Fruit fly (Drosophila melanogaster) whole organism, embryonic: ENCODE results near the gene SK.
A peak's percentile ranks its signal among the peaks of the same experiment; 100 is the strongest.

Experiments used
- Adf1 ChIP-seq: fragments of 200-800 bp; sonication (Bioruptor generic); IDR thresholded peaks from 2 replicates; pipeline ENCODE4 v1.3.6; 2022; ENCODE audit warnings: missing biosample characterization, missing genetic modification characterization
- Antp ChIP-seq: fragments of 200-800 bp; sonication (Bioruptor generic); optimal IDR thresholded peaks from 3 replicates; lab custom pipeline; 2016; ENCODE audit warnings: missing biosample characterization, missing genetic modification characterization
- Asciz ChIP-seq: fragments of 200-800 bp; sonication (Bioruptor generic); optimal IDR thresholded peaks from 2 replicates; lab custom pipeline; 2017; ENCODE audit warnings: missing biosample characterization, mild to moderate bottlenecking, missing genetic modification characterization, missing genetic modification reagents
- CG10209 ChIP-seq: fragments of 200-800 bp; sonication (Bioruptor generic); optimal IDR thresholded peaks from 3 replicates; lab custom pipeline; 2017; ENCODE audit warnings: missing biosample characterization, mild to moderate bottlenecking, missing genetic modification characterization, missing genetic modification reagents
- CG11695 ChIP-seq: fragments of 200-800 bp; sonication (Bioruptor generic); IDR thresholded peaks from 3 replicates; pipeline ENCODE4 v1.3.6; 2022; ENCODE audit warnings: missing biosample characterization, missing genetic modification characterization
- CG12236 ChIP-seq: fragments of 200-800 bp; sonication (Bioruptor generic); optimal IDR thresholded peaks from 2 replicates; lab custom pipeline; 2016; ENCODE audit warnings: missing biosample characterization, missing genetic modification characterization
- CG13296 ChIP-seq: fragments of 200-800 bp; sonication (Bioruptor generic); optimal IDR thresholded peaks from 3 replicates; lab custom pipeline; 2018; ENCODE audit warnings: missing biosample characterization, mild to moderate bottlenecking, missing genetic modification characterization
- CG13424 ChIP-seq: fragments of 200-800 bp; sonication (Bioruptor generic); optimal IDR thresholded peaks from 2 replicates; lab custom pipeline; 2019; ENCODE audit warnings: missing biosample characterization, mild to moderate bottlenecking, missing genetic modification characterization, moderate library complexity
- CG13894 ChIP-seq: fragments of 200-800 bp; sonication (Bioruptor generic); optimal IDR thresholded peaks from 3 replicates; lab custom pipeline; 2018; ENCODE audit warnings: missing biosample characterization, mild to moderate bottlenecking, missing genetic modification characterization, moderate library complexity
- CG1529 ChIP-seq: fragments of 200-800 bp; sonication (Bioruptor generic); optimal IDR thresholded peaks from 3 replicates; lab custom pipeline; 2018; ENCODE audit warnings: missing biosample characterization, missing genetic modification characterization
- CG1647 ChIP-seq: fragments of 200-800 bp; sonication (Bioruptor generic); optimal IDR thresholded peaks from 3 replicates; lab custom pipeline; 2016; ENCODE audit warnings: missing biosample characterization, missing genetic modification characterization
- CG16813 ChIP-seq: fragments of 200-800 bp; sonication (Bioruptor generic); IDR thresholded peaks from 3 replicates; pipeline ENCODE4 v1.3.6; 2022; ENCODE audit warnings: missing biosample characterization, missing genetic modification characterization; ENCODE audit not compliant: partially characterized antibody
- CG17568 ChIP-seq: fragments of 200-800 bp; sonication (Bioruptor generic); optimal IDR thresholded peaks from 2 replicates; lab custom pipeline; 2018; ENCODE audit warnings: missing biosample characterization, mild to moderate bottlenecking, missing genetic modification characterization, moderate library complexity
- CG18599 ChIP-seq: fragments of 200-800 bp; sonication (Bioruptor generic); optimal IDR thresholded peaks from 3 replicates; lab custom pipeline; 2017; ENCODE audit warnings: missing biosample characterization, missing genetic modification characterization, mild to moderate bottlenecking, moderate library complexity, missing genetic modification reagents
- CG18619 ChIP-seq: fragments of 200-800 bp; sonication (Bioruptor generic); optimal IDR thresholded peaks from 3 replicates; lab custom pipeline; 2017; ENCODE audit warnings: missing biosample characterization, mild to moderate bottlenecking, missing genetic modification characterization
- CG2889 ChIP-seq: fragments of 200-800 bp; sonication (Bioruptor generic); IDR thresholded peaks from 3 replicates; pipeline ENCODE4 v1.3.6; 2022; ENCODE audit warnings: missing biosample characterization, missing genetic modification characterization
- CG3847 ChIP-seq: fragments of 200-800 bp; sonication (Bioruptor generic); IDR thresholded peaks from 2 replicates; pipeline ENCODE4 v1.3.6; 2022; ENCODE audit warnings: missing biosample characterization, missing genetic modification characterization
- CG4282 ChIP-seq: fragments of 200-800 bp; sonication (Bioruptor generic); optimal IDR thresholded peaks from 2 replicates; lab custom pipeline; 2016; ENCODE audit warnings: missing biosample characterization, missing genetic modification characterization
- CG43689 ChIP-seq: fragments of 200-800 bp; sonication (Bioruptor generic); IDR thresholded peaks from 2 replicates; pipeline ENCODE4 v1.3.6; 2022; ENCODE audit warnings: missing biosample characterization, missing genetic modification characterization
- CG4424 ChIP-seq: fragments of 200-800 bp; sonication (Bioruptor generic); optimal IDR thresholded peaks from 3 replicates; lab custom pipeline; 2016; ENCODE audit warnings: missing biosample characterization, missing genetic modification characterization
- CG4854 ChIP-seq: fragments of 200-800 bp; sonication (Bioruptor generic); optimal IDR thresholded peaks from 2 replicates; lab custom pipeline; 2016; ENCODE audit warnings: missing biosample characterization, missing genetic modification characterization, inconsistent platforms
- CG5245 ChIP-seq: fragments of 200-800 bp; sonication (Bioruptor generic); optimal IDR thresholded peaks from 3 replicates; lab custom pipeline; 2016; ENCODE audit warnings: missing biosample characterization, missing genetic modification characterization
- CG7271 ChIP-seq: fragments of 200-800 bp; sonication (Bioruptor generic); optimal IDR thresholded peaks from 2 replicates; lab custom pipeline; 2018; ENCODE audit warnings: missing biosample characterization, mild to moderate bottlenecking, missing genetic modification characterization, moderate library complexity
- CG7357 ChIP-seq: fragments of 200-800 bp; sonication (Bioruptor generic); IDR thresholded peaks from 3 replicates; pipeline ENCODE4 v1.3.6; 2022; ENCODE audit warnings: missing biosample characterization, missing genetic modification characterization
- D19A ChIP-seq: fragments of 200-800 bp; optimal IDR thresholded peaks from 3 replicates; lab custom pipeline; 2019; ENCODE audit warnings: missing biosample characterization, mild to moderate bottlenecking, missing genetic modification characterization, moderate library complexity
- Dip2 ChIP-seq: fragments of 200-800 bp; sonication (Bioruptor generic); IDR thresholded peaks from 2 replicates; pipeline ENCODE4 v1.3.6; 2022; ENCODE audit warnings: missing biosample characterization, missing genetic modification characterization
- HmgZ ChIP-seq: fragments of 200-800 bp; sonication (Bioruptor generic); optimal IDR thresholded peaks from 2 replicates; lab custom pipeline; 2018; ENCODE audit warnings: missing biosample characterization, mild to moderate bottlenecking, missing genetic modification characterization
- Mrtf ChIP-seq: fragments of 200-800 bp; sonication (Bioruptor generic); IDR thresholded peaks from 3 replicates; pipeline ENCODE4 v1.3.6; 2022; ENCODE audit warnings: missing biosample characterization, missing genetic modification characterization
- NFAT ChIP-seq: fragments of 200-800 bp; sonication (Bioruptor generic); IDR thresholded peaks from 2 replicates; pipeline ENCODE4 v1.3.6; 2022; ENCODE audit warnings: missing biosample characterization, missing genetic modification characterization
- Pdp1 ChIP-seq, 2 experiments: fragments of 200-800 bp; sonication (Bioruptor generic); optimal IDR thresholded peaks; 3 replicates each; lab custom pipeline; 2016; ENCODE audit warnings: missing biosample characterization in 2 of 2, missing genetic modification characterization in 2 of 2, mild to moderate bottlenecking in 1 of 2, moderate library complexity in 1 of 2
- Poxn ChIP-seq: fragments of 200-800 bp; sonication (Bioruptor generic); IDR thresholded peaks from 2 replicates; pipeline ENCODE4 v1.3.6; 2022; ENCODE audit warnings: missing biosample characterization, missing genetic modification characterization
- Ptx1 ChIP-seq: fragments of 200-800 bp; sonication (Bioruptor generic); IDR thresholded peaks from 2 replicates; pipeline ENCODE4 v1.3.6; 2022; ENCODE audit warnings: missing biosample characterization, missing genetic modification characterization
- Scr ChIP-seq: fragments of 200-800 bp; sonication (Bioruptor generic); IDR thresholded peaks from 2 replicates; pipeline ENCODE4 v1.3.6; 2022; ENCODE audit warnings: missing biosample characterization, missing genetic modification characterization; ENCODE audit not compliant: partially characterized antibody
- Vsx1 ChIP-seq: fragments of 200-800 bp; sonication (Bioruptor generic); optimal IDR thresholded peaks from 2 replicates; lab custom pipeline; 2017; ENCODE audit warnings: missing biosample characterization, mild to moderate bottlenecking, missing genetic modification characterization, missing genetic modification reagents
- YL-1 ChIP-seq: fragments of 200-800 bp; sonication (Bioruptor generic); optimal IDR thresholded peaks from 3 replicates; lab custom pipeline; 2017; ENCODE audit warnings: missing biosample characterization, mild to moderate bottlenecking, missing genetic modification characterization
- ase ChIP-seq: fragments of 200-800 bp; sonication (Bioruptor generic); IDR thresholded peaks from 3 replicates; pipeline ENCODE4 v1.3.6; 2022; ENCODE audit warnings: missing biosample characterization, missing genetic modification characterization
- crp ChIP-seq, 2 experiments: fragments of 200-800 bp; sonication (Bioruptor generic); optimal IDR thresholded peaks; 2 replicates in 1 of 2; 3 replicates in 1 of 2; lab custom pipeline; 2017; ENCODE audit warnings: missing biosample characterization in 2 of 2, missing genetic modification characterization in 2 of 2, mild to moderate bottlenecking in 1 of 2, moderate library complexity in 1 of 2
- dati ChIP-seq: fragments of 200-800 bp; sonication (Bioruptor generic); IDR thresholded peaks from 2 replicates; pipeline ENCODE4 v1.3.6; 2022; ENCODE audit warnings: missing biosample characterization, missing genetic modification characterization
- gfzf ChIP-seq: fragments of 200-800 bp; sonication (Bioruptor generic); optimal IDR thresholded peaks from 2 replicates; lab custom pipeline; 2016; ENCODE audit warnings: missing biosample characterization, mild to moderate bottlenecking, missing genetic modification characterization, moderate library complexity
- lab ChIP-seq: fragments of 200-800 bp; sonication (Bioruptor generic); optimal IDR thresholded peaks from 3 replicates; lab custom pipeline; 2017; ENCODE audit warnings: missing biosample characterization, missing genetic modification characterization, mild to moderate bottlenecking, moderate library complexity, missing genetic modification reagents
- mam ChIP-seq: fragments of 200-800 bp; sonication (Bioruptor generic); optimal IDR thresholded peaks from 3 replicates; lab custom pipeline; 2016; ENCODE audit warnings: missing biosample characterization, missing genetic modification characterization
- nau ChIP-seq: fragments of 200-800 bp; sonication (Bioruptor generic); optimal IDR thresholded peaks from 3 replicates; lab custom pipeline; 2017; ENCODE audit warnings: missing biosample characterization, mild to moderate bottlenecking, missing genetic modification characterization, missing genetic modification reagents
- p53 ChIP-seq: fragments of 200-800 bp; sonication (Bioruptor generic); optimal IDR thresholded peaks from 2 replicates; lab custom pipeline; 2016; ENCODE audit warnings: missing biosample characterization, missing genetic modification characterization
- psq ChIP-seq: fragments of 200-800 bp; sonication (Bioruptor generic); optimal IDR thresholded peaks from 2 replicates; lab custom pipeline; 2017; ENCODE audit warnings: missing biosample characterization, missing genetic modification characterization
- ranshi ChIP-seq: fragments of 200-800 bp; sonication (Bioruptor generic); IDR thresholded peaks from 2 replicates; pipeline ENCODE4 v1.3.6; 2022; ENCODE audit warnings: missing biosample characterization, missing genetic modification characterization
- scrt ChIP-seq: fragments of 200-800 bp; sonication (Bioruptor generic); optimal IDR thresholded peaks from 2 replicates; lab custom pipeline; 2018; ENCODE audit warnings: missing biosample characterization, mild to moderate bottlenecking, missing genetic modification characterization, moderate library complexity
- shn ChIP-seq: fragments of 200-800 bp; sonication (Bioruptor generic); optimal IDR thresholded peaks from 3 replicates; lab custom pipeline; 2016; ENCODE audit warnings: missing biosample characterization, missing genetic modification characterization
- sna ChIP-seq: fragments of 200-800 bp; sonication (Bioruptor generic); IDR thresholded peaks from 2 replicates; pipeline ENCODE4 v1.3.6; 2022; ENCODE audit warnings: missing biosample characterization, missing genetic modification characterization; ENCODE audit not compliant: partially characterized antibody
- tgo ChIP-seq: fragments of 200-800 bp; sonication (Bioruptor generic); IDR thresholded peaks from 3 replicates; pipeline ENCODE4 v1.3.6; 2022; ENCODE audit warnings: missing biosample characterization, missing genetic modification characterization
- tio ChIP-seq: fragments of 200-800 bp; sonication (Bioruptor generic); optimal IDR thresholded peaks from 2 replicates; lab custom pipeline; 2017; ENCODE audit warnings: missing biosample characterization, missing genetic modification characterization, inconsistent platforms
- trem ChIP-seq: fragments of 200-800 bp; optimal IDR thresholded peaks from 3 replicates; lab custom pipeline; 2019; ENCODE audit warnings: missing biosample characterization, mild to moderate bottlenecking, missing genetic modification characterization, moderate library complexity

Gene SK

DNA sequence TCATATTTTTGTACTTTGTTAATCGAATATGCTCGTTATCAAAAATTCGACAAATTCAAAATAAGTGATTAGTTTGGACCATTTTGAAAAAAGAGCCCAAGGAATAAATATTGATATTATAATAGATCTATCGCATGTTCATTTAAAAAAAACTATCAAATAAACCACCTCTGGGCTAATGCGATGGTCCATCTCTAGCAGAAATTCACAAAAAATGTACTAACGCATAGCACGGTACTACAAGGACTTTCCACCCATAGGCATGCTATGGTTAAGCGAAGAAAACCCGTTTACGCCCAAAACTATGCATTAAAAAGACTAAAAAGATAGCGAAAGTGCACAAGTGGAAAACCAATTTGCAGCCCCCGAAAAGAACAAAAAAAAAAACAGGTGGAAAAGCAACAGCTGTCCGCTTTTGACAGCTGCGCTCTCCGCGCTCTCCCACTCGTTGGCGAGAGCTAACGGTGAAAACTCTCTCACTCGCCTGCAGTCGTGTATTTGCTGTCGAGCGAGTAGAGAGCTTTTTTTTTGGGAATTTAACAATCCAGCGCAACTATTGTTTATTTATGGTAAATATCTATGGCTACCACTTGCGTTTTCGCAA is 7.7 kb upstream of the SK start, which contains the start of gene CanB (continued):
- TF ChIP-seq ranshi (GFP tag; lab: Robert Waterston, UW) (no peak), CG2889 (GFP tag; lab: Robert Waterston, UW) (no peak), dati (GFP tag; lab: Robert Waterston, UW) (no peak), Scr (peak; percentile 72), CG18619 (GFP tag; lab: Kevin White, UChicago) (no peak), tio (GFP tag; lab: Kevin White, UChicago) (no peak), HmgZ (tag; lab: Kevin White, UChicago) (no peak), Antp (GFP tag; lab: Kevin White, UChicago) (no peak), CG13296 (GFP tag; lab: Kevin White, UChicago) (no peak), CG43689 (GFP tag; lab: Robert Waterston, UW) (no peak), CG13424 (tag; lab: Kevin White, UChicago) (no peak), psq (GFP tag; lab: Kevin White, UChicago) (no peak), tgo (GFP tag; lab: Robert Waterston, UW) (no peak), CG4854 (GFP tag; lab: Kevin White, UChicago) (no peak), Ptx1 (no peak), p53 (GFP tag; lab: Kevin White, UChicago) (no peak), ase (GFP tag; lab: Robert Waterston, UW) (no peak), Mrtf (GFP tag; lab: Robert Waterston, UW) (no peak), crp (GFP tag; optimal IDR thresholded peaks at IDR 0.05; lab: Kevin White, UChicago) (peak in 1 of 2 experiments; percentile 46), CG5245 (GFP tag; lab: Kevin White, UChicago) (no peak), CG7271 (tag; lab: Kevin White, UChicago) (no peak), gfzf (GFP tag; lab: Kevin White, UChicago) (peak; percentile 68), CG11695 (GFP tag; lab: Robert Waterston, UW) (no peak), mam (no peak), Adf1 (GFP tag; lab: Robert Waterston, UW) (no peak), CG10209 (no peak), lab (no peak), D19A (no peak), Asciz (GFP tag; lab: Kevin White, UChicago) (no peak), NFAT (GFP tag; lab: Robert Waterston, UW) (no peak), trem (tag; lab: Kevin White, UChicago) (no peak), CG12236 (GFP tag; lab: Kevin White, UChicago) (no peak), scrt (GFP tag; lab: Kevin White, UChicago) (peak; percentile 94), CG16813 (GFP tag; lab: Robert Waterston, UW) (peak; percentile 75), shn (GFP tag; lab: Kevin White, UChicago) (no peak), CG13894 (tag; lab: Kevin White, UChicago) (no peak), CG4282 (GFP tag; lab: Kevin White, UChicago) (no peak), Dip2 (GFP tag; lab: Robert Waterston, UW) (no peak), CG7357 (GFP tag; lab: Robert Waterston, UW) (no peak), YL-1 (GFP tag; lab: Kevin White, UChicago) (no peak), Poxn (GFP tag; lab: Robert Waterston, UW) (no peak), CG4424 (GFP tag; lab: Kevin White, UChicago) (peak; percentile 13), CG1529 (GFP tag; lab: Kevin White, UChicago) (no peak), nau (GFP tag; lab: Kevin White, UChicago) (no peak), CG1647 (no peak), CG17568 (GFP tag; lab: Kevin White, UChicago) (no peak), Vsx1 (GFP tag; lab: Kevin White, UChicago) (no peak), sna (GFP tag; lab: Robert Waterston, UW) (peak; percentile 52; the same call in 1 of the 2 replicates), CG18599 (GFP tag; lab: Kevin White, UChicago) (no peak), Pdp1 (GFP tag; optimal IDR thresholded peaks at IDR 0.05; lab: Kevin White, UChicago) (no peak), CG3847 (GFP tag; lab: Robert Waterston, UW) (no peak)
